Worm (Caenorhabditis elegans) whole organism, L3 larva: ENCODE data around the gene copg-1.

ENCODE experiments used
- ceh-28 ChIP-seq: fragments of 150-350 bp; optimal IDR thresholded peaks from 2 replicates; lab custom pipeline; 2014; ENCODE audit warnings: missing biosample characterization, missing genetic modification reagents, missing genetic modification characterization
- nhr-77 ChIP-seq: fragments of 150-350 bp; optimal IDR thresholded peaks from 2 replicates; lab custom pipeline; 2014; ENCODE audit warnings: missing biosample characterization, missing genetic modification characterization
- pha-4 ChIP-seq: fragments of 150-350 bp; optimal IDR thresholded peaks from 2 replicates; lab custom pipeline; 2014; ENCODE audit warnings: missing biosample characterization, missing genetic modification reagents, missing genetic modification characterization
- tbx-2 ChIP-seq: sonication (generic microtip); optimal IDR thresholded peaks from 2 replicates; lab custom pipeline; 2016; ENCODE audit warnings: mild to moderate bottlenecking, missing genetic modification characterization, missing compliant biosample characterization
- unc-62 ChIP-seq: fragments of 150-350 bp; sonication (generic microtip); optimal IDR thresholded peaks from 4 replicates; lab custom pipeline; 2014; ENCODE audit warnings: missing biosample characterization, missing genetic modification reagents, missing genetic modification characterization
- ztf-11 ChIP-seq: fragments of 150-350 bp; optimal IDR thresholded peaks from 2 replicates; lab custom pipeline; 2014; ENCODE audit warnings: missing biosample characterization, missing genetic modification characterization

DNA sequence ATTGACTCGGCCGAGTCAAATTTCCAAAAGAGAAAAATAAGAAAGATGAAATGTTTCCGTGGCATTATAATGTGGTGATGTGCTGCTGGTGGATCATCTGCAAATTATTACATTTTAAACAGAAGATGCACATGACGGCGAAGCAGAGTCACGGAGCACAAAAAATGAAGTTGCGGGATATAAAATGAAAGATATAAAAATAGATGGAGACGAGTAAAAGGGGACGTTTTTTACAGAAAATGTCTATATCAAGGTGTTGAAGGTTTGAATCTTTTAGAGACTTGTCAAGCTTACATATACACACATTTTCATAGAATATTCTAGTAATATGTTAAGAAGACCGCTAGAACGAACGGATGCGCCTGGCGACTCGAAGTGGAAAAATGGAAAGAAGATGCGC is 42.6 kb downstream of the copg-1 start, which contains the start of gene ptrg-1:
- TF ChIP-seq ceh-28 (tag; lab: Kevin White, UChicago) (no peak), unc-62 (GFP tag; lab: Kevin White, UChicago) (no peak), pha-4 (tag; lab: Kevin White, UChicago) (no peak), tbx-2 (tag; lab: Kevin White, UChicago) (no peak), ztf-11 (tag; lab: Kevin White, UChicago) (no peak), nhr-77 (tag; lab: Kevin White, UChicago) (no peak)
